Fruit fly (Drosophila melanogaster) whole organism, embryonic: ENCODE results near the gene CG13898.

Source experiments
- ATbp ChIP-seq: fragments of 200-800 bp; sonication (Bioruptor generic); optimal IDR thresholded peaks from 2 replicates; lab custom pipeline; 2017; ENCODE audit warnings: missing biosample characterization, mild to moderate bottlenecking, missing genetic modification characterization, missing genetic modification reagents
- Atf3 ChIP-seq: fragments of 200-800 bp; sonication (Bioruptor generic); optimal IDR thresholded peaks from 3 replicates; lab custom pipeline; 2016; ENCODE audit warnings: missing biosample characterization, missing genetic modification characterization
- Awh ChIP-seq: fragments of 200-800 bp; sonication (Bioruptor generic); IDR thresholded peaks from 2 replicates; pipeline ENCODE4, ENCODE4 v1.3.6; 2022; ENCODE audit warnings: missing biosample characterization, missing genetic modification characterization
- CG10209 ChIP-seq: fragments of 200-800 bp; sonication (Bioruptor generic); optimal IDR thresholded peaks from 3 replicates; lab custom pipeline; 2017; ENCODE audit warnings: missing biosample characterization, mild to moderate bottlenecking, missing genetic modification characterization, missing genetic modification reagents
- CG10274 ChIP-seq: fragments of 200-800 bp; sonication (Bioruptor generic); optimal IDR thresholded peaks from 3 replicates; lab custom pipeline; 2017; ENCODE audit warnings: missing biosample characterization, mild to moderate bottlenecking, missing genetic modification characterization
- CG11247 ChIP-seq: fragments of 200-800 bp; sonication (Bioruptor generic); IDR thresholded peaks from 2 replicates; pipeline ENCODE4 v1.3.6; 2022; ENCODE audit warnings: missing biosample characterization, missing genetic modification characterization
- CG11695 ChIP-seq: fragments of 200-800 bp; sonication (Bioruptor generic); IDR thresholded peaks from 3 replicates; pipeline ENCODE4 v1.3.6; 2022; ENCODE audit warnings: missing biosample characterization, missing genetic modification characterization
- CG12219 ChIP-seq: fragments of 200-800 bp; sonication (Bioruptor generic); optimal IDR thresholded peaks from 3 replicates; lab custom pipeline; 2018; ENCODE audit warnings: missing biosample characterization, mild to moderate bottlenecking, missing genetic modification characterization
- CG1603 ChIP-seq: fragments of 200-800 bp; sonication (Bioruptor generic); optimal IDR thresholded peaks from 2 replicates; lab custom pipeline; 2019; ENCODE audit warnings: missing biosample characterization, mild to moderate bottlenecking, missing genetic modification characterization, moderate library complexity
- CG17361 ChIP-seq: fragments of 200-800 bp; sonication (Bioruptor generic); IDR thresholded peaks from 3 replicates; pipeline ENCODE4 v1.3.6; 2022; ENCODE audit warnings: missing biosample characterization, missing genetic modification characterization
- CG18011 ChIP-seq: fragments of 200-800 bp; sonication (Bioruptor generic); optimal IDR thresholded peaks from 2 replicates; lab custom pipeline; 2017; ENCODE audit warnings: missing biosample characterization, missing genetic modification characterization, mild to moderate bottlenecking, moderate library complexity, missing genotype
- CG2116 ChIP-seq: fragments of 200-800 bp; sonication (Bioruptor generic); optimal IDR thresholded peaks from 3 replicates; lab custom pipeline; 2018; ENCODE audit warnings: missing biosample characterization, mild to moderate bottlenecking, missing genetic modification characterization
- CG31388 ChIP-seq: fragments of 200-800 bp; sonication (Bioruptor generic); optimal IDR thresholded peaks from 2 replicates; lab custom pipeline; 2016; ENCODE audit warnings: missing biosample characterization, missing genetic modification characterization
- CG4617 ChIP-seq: fragments of 200-800 bp; sonication (Bioruptor generic); optimal IDR thresholded peaks from 3 replicates; lab custom pipeline; 2016; ENCODE audit warnings: missing biosample characterization, missing genetic modification characterization, borderline replicate concordance
- CG5180 ChIP-seq: fragments of 200-800 bp; sonication (Bioruptor generic); optimal IDR thresholded peaks from 3 replicates; lab custom pipeline; 2017; ENCODE audit warnings: missing biosample characterization, missing genetic modification characterization, mild to moderate bottlenecking, moderate library complexity, missing genetic modification reagents
- CG9932 ChIP-seq: fragments of 200-800 bp; sonication (Bioruptor generic); IDR thresholded peaks from 2 replicates; pipeline ENCODE4 v1.3.6; 2022; ENCODE audit warnings: missing biosample characterization, missing genetic modification characterization
- Drgx ChIP-seq: fragments of 200-800 bp; sonication (Bioruptor generic); IDR thresholded peaks from 2 replicates; pipeline ENCODE4 v1.3.6; 2022; ENCODE audit warnings: missing biosample characterization, missing genetic modification characterization
- Ets65A ChIP-seq: fragments of 200-800 bp; sonication (Bioruptor generic); peaks from one replicate; lab custom pipeline; 2016; ENCODE audit warnings: missing biosample characterization, missing genetic modification characterization
- Gug ChIP-seq: fragments of 200-800 bp; sonication (Bioruptor generic); IDR thresholded peaks from 4 replicates; pipeline ENCODE4 v1.3.6; 2022; ENCODE audit warnings: missing biosample characterization, missing genetic modification characterization
- HHEX ChIP-seq: fragments of 200-800 bp; sonication (Bioruptor generic); optimal IDR thresholded peaks from 3 replicates; lab custom pipeline; 2017; ENCODE audit warnings: missing biosample characterization, mild to moderate bottlenecking, missing genetic modification characterization, missing genetic modification reagents
- HLH3B ChIP-seq: fragments of 200-800 bp; sonication (Bioruptor generic); IDR thresholded peaks from 2 replicates; pipeline ENCODE4 v1.3.6; 2022; ENCODE audit warnings: missing biosample characterization, missing genetic modification characterization
- Hmx ChIP-seq: fragments of 200-800 bp; sonication (Bioruptor generic); optimal IDR thresholded peaks from 2 replicates; lab custom pipeline; 2016; ENCODE audit warnings: missing biosample characterization, missing genetic modification characterization
- Hr51 ChIP-seq, 2 experiments: fragments of 200-800 bp; sonication (Bioruptor generic); optimal IDR thresholded peaks; 2 replicates in 1 of 2; 3 replicates in 1 of 2; lab custom pipeline; 2016 to 2018; ENCODE audit warnings: missing biosample characterization in 2 of 2, missing genetic modification characterization in 2 of 2, mild to moderate bottlenecking in 1 of 2, moderate library complexity in 1 of 2
- Jarid2 ChIP-seq: fragments of 200-800 bp; sonication (Bioruptor generic); optimal IDR thresholded peaks from 3 replicates; lab custom pipeline; 2017; ENCODE audit warnings: mild to moderate bottlenecking, missing biosample characterization, missing genetic modification reagents, missing genetic modification characterization
- Nf-YC ChIP-seq: fragments of 200-800 bp; optimal IDR thresholded peaks from 3 replicates; lab custom pipeline; 2019; ENCODE audit warnings: missing biosample characterization, mild to moderate bottlenecking, missing genetic modification characterization, moderate library complexity
- Optix ChIP-seq: fragments of 200-800 bp; sonication (Bioruptor generic); IDR thresholded peaks from 3 replicates; pipeline ENCODE4 v1.3.6; 2022; ENCODE audit warnings: missing biosample characterization, missing genetic modification characterization
- Six4 ChIP-seq: fragments of 200-800 bp; sonication (Bioruptor generic); optimal IDR thresholded peaks from 2 replicates; lab custom pipeline; 2016; ENCODE audit warnings: missing biosample characterization, missing genetic modification characterization
- TFAM ChIP-seq: fragments of 200-800 bp; sonication (Bioruptor generic); optimal IDR thresholded peaks from 2 replicates; lab custom pipeline; 2017; ENCODE audit warnings: missing biosample characterization, missing genetic modification characterization, inconsistent platforms
- Taf1 ChIP-seq: fragments of 200-800 bp; sonication (Bioruptor generic); IDR thresholded peaks from 2 replicates; pipeline ENCODE4 v1.3.6; 2022; ENCODE audit warnings: missing biosample characterization, missing genetic modification characterization
- Tbp ChIP-seq: fragments of >200 bp; optimal IDR thresholded peaks from 2 replicates; lab custom pipeline; 2018; ENCODE audit warnings: missing biosample characterization, missing genetic modification characterization
- abd-A ChIP-seq: fragments of 200-800 bp; sonication (Bioruptor generic); optimal IDR thresholded peaks from 3 replicates; lab custom pipeline; 2019; ENCODE audit warnings: missing biosample characterization, mild to moderate bottlenecking, missing genetic modification characterization, moderate library complexity
- btn ChIP-seq: fragments of 200-800 bp; sonication (Bioruptor generic); optimal IDR thresholded peaks from 2 replicates; lab custom pipeline; 2016; ENCODE audit warnings: missing biosample characterization, missing genetic modification characterization
- dpn ChIP-seq, 2 experiments: fragments of 200-800 bp; sonication (Bioruptor generic); optimal IDR thresholded peaks; 3 replicates each; lab custom pipeline; 2016; ENCODE audit warnings: missing biosample characterization in 2 of 2, missing genetic modification characterization in 2 of 2
- fd3F ChIP-seq: fragments of 200-800 bp; sonication (Bioruptor generic); optimal IDR thresholded peaks from 2 replicates; lab custom pipeline; 2018; ENCODE audit warnings: missing biosample characterization, mild to moderate bottlenecking, missing genetic modification characterization, moderate library complexity
- fd64A ChIP-seq: fragments of 200-800 bp; sonication (Bioruptor generic); optimal IDR thresholded peaks from 3 replicates; lab custom pipeline; 2018; ENCODE audit warnings: missing biosample characterization, mild to moderate bottlenecking, missing genetic modification characterization
- gcm2 ChIP-seq: fragments of 200-800 bp; sonication (Bioruptor generic); optimal IDR thresholded peaks from 2 replicates; lab custom pipeline; 2016; ENCODE audit warnings: missing biosample characterization, missing genetic modification characterization
- gro ChIP-seq: fragments of 200-800 bp; sonication (Bioruptor generic); optimal IDR thresholded peaks from 2 replicates; lab custom pipeline; 2016; ENCODE audit warnings: missing biosample characterization, missing genetic modification characterization
- ind ChIP-seq: fragments of 200-800 bp; sonication (Bioruptor generic); optimal IDR thresholded peaks from 3 replicates; lab custom pipeline; 2016; ENCODE audit warnings: missing biosample characterization, missing genetic modification characterization
- kni ChIP-seq: fragments of 200-800 bp; sonication (Bioruptor generic); optimal IDR thresholded peaks from 3 replicates; lab custom pipeline; 2017; ENCODE audit warnings: mild to moderate bottlenecking, missing biosample characterization, missing genetic modification reagents, missing genetic modification characterization
- nerfin-1 ChIP-seq: fragments of 200-800 bp; sonication (Bioruptor generic); optimal IDR thresholded peaks from 3 replicates; lab custom pipeline; 2019; ENCODE audit warnings: missing biosample characterization, mild to moderate bottlenecking, missing genetic modification characterization, moderate library complexity
- nmo ChIP-seq: fragments of 200-800 bp; sonication (Bioruptor generic); optimal IDR thresholded peaks from 2 replicates; lab custom pipeline; 2018; ENCODE audit warnings: missing biosample characterization, mild to moderate bottlenecking, missing genetic modification characterization, moderate library complexity
- psq ChIP-seq: fragments of 200-800 bp; sonication (Bioruptor generic); optimal IDR thresholded peaks from 2 replicates; lab custom pipeline; 2017; ENCODE audit warnings: missing biosample characterization, missing genetic modification characterization
- sc ChIP-seq, 3 experiments: fragments of >200 bp in 2 of 3; fragments of 200-800 bp in 1 of 3; sonication (Bioruptor generic) in 1 of 3; optimal IDR thresholded peaks; 2 replicates in 2 of 3; 3 replicates in 1 of 3; lab custom pipeline; 2017; ENCODE audit warnings: mild to moderate bottlenecking in 1 of 3, missing biosample characterization in 1 of 3, missing genetic modification characterization in 1 of 3, missing genetic modification reagents in 1 of 3
- so ChIP-seq: fragments of 200-800 bp; sonication (Bioruptor generic); IDR thresholded peaks from 3 replicates; pipeline ENCODE4 v1.3.6; 2022; ENCODE audit warnings: missing biosample characterization, missing genetic modification characterization
- sug ChIP-seq: fragments of 200-800 bp; optimal IDR thresholded peaks from 2 replicates; lab custom pipeline; 2019; ENCODE audit warnings: missing biosample characterization, mild to moderate bottlenecking, missing genetic modification characterization, moderate library complexity
- tap ChIP-seq: fragments of 200-800 bp; optimal IDR thresholded peaks from 3 replicates; lab custom pipeline; 2019; ENCODE audit warnings: missing biosample characterization, mild to moderate bottlenecking, missing genetic modification characterization, moderate library complexity
- trh ChIP-seq: fragments of 200-800 bp; sonication (Bioruptor generic); optimal IDR thresholded peaks from 2 replicates; lab custom pipeline; 2016; ENCODE audit warnings: missing biosample characterization, missing genetic modification characterization
- unpg ChIP-seq: fragments of 200-800 bp; sonication (Bioruptor generic); optimal IDR thresholded peaks from 3 replicates; lab custom pipeline; 2018; ENCODE audit warnings: missing biosample characterization, mild to moderate bottlenecking, missing genetic modification characterization, moderate library complexity
- usp ChIP-seq: fragments of >200 bp; optimal IDR thresholded peaks from 2 replicates; lab custom pipeline; 2017; ENCODE audit warnings: missing biosample characterization, missing genetic modification characterization
- wor ChIP-seq: fragments of 200-800 bp; sonication (Bioruptor generic); IDR thresholded peaks from 2 replicates; pipeline ENCODE4 v1.3.6; 2022; ENCODE audit warnings: missing biosample characterization, missing genetic modification characterization
- z ChIP-seq: fragments of 200-800 bp; sonication (Bioruptor generic); IDR thresholded peaks from 3 replicates; pipeline ENCODE4 v1.3.6; 2022; ENCODE audit warnings: missing biosample characterization, missing genetic modification characterization

CG13898 gene

dm6 chr3L:771361-771760 is 32.5 kb downstream of the CG13898 start (continued):
- TF ChIP-seq ind (GFP tag; lab: Kevin White, UChicago) (peak; percentile 62), Optix (GFP tag; lab: Robert Waterston, UW) (peak; percentile 81), Tbp (GFP tag; lab: Kevin White, UChicago) (no peak), psq (GFP tag; lab: Kevin White, UChicago) (no peak), sug (tag; lab: Kevin White, UChicago) (no peak), CG31388 (GFP tag; lab: Kevin White, UChicago) (no peak), usp (no peak), btn (GFP tag; lab: Kevin White, UChicago) (peak; percentile 58), Drgx (peak; percentile 81), abd-A (no peak), Nf-YC (tag; lab: Kevin White, UChicago) (no peak), CG1603 (tag; lab: Kevin White, UChicago) (peak; percentile 92), ATbp (peak; percentile 78), so (GFP tag; lab: Robert Waterston, UW) (peak; percentile 77; the same call in 2 of the 3 replicates), CG11247 (GFP tag; lab: Robert Waterston, UW) (peak; percentile 48; the same call in 1 of the 2 replicates), CG9932 (GFP tag; lab: Robert Waterston, UW) (no peak), tap (tag; lab: Kevin White, UChicago) (peak; percentile 67), sc (optimal IDR thresholded peaks at IDR 0.05; lab: Kevin White, UChicago) (no peak), sc (GFP tag; optimal IDR thresholded peaks at IDR 0.05; lab: Kevin White, UChicago) (peak; percentile 32), CG2116 (no peak), CG17361 (peak; percentile 75), z (GFP tag; lab: Robert Waterston, UW) (no peak), CG18011 (GFP tag; lab: Kevin White, UChicago) (peak; percentile 9), Taf1 (GFP tag; lab: Robert Waterston, UW) (no peak), Ets65A (GFP tag; lab: Kevin White, UChicago) (peak; percentile 71), CG12219 (peak; percentile 80), Jarid2 (GFP tag; lab: Kevin White, UChicago) (peak; percentile 2), Hmx (no peak), CG10209 (GFP tag; lab: Kevin White, UChicago) (peak; percentile 67), Gug (peak; percentile 73), Hr51 (GFP tag; optimal IDR thresholded peaks at IDR 0.05; lab: Kevin White, UChicago) (peak in 1 of 2 experiments; percentile 83), dpn (GFP tag; optimal IDR thresholded peaks at IDR 0.05; lab: Kevin White, UChicago) (peak; percentile 55 to 73), CG10274 (GFP tag; lab: Kevin White, UChicago) (no peak), unpg (peak; percentile 76), gro (GFP tag; lab: Kevin White, UChicago) (no peak), wor (peak; percentile 69), kni (GFP tag; lab: Kevin White, UChicago) (no peak), gcm2 (GFP tag; lab: Kevin White, UChicago) (no peak), fd3F (peak; percentile 19), Atf3 (GFP tag; lab: Kevin White, UChicago) (peak; percentile 30), HLH3B (GFP tag; lab: Robert Waterston, UW) (peak; percentile 73), CG5180 (GFP tag; lab: Kevin White, UChicago) (peak; percentile 36), TFAM (GFP tag; lab: Kevin White, UChicago) (no peak), CG4617 (GFP tag; lab: Kevin White, UChicago) (peak; percentile 16), nerfin-1 (peak; percentile 47), trh (no peak), Six4 (GFP tag; lab: Kevin White, UChicago) (peak; percentile 63), nmo (peak; percentile 70), fd64A (GFP tag; lab: Kevin White, UChicago) (peak; percentile 3), CG11695 (GFP tag; lab: Robert Waterston, UW) (0 out of 3 replicates have a peak, but pooled peaks have one; percentile 49), HHEX (GFP tag; lab: Kevin White, UChicago) (peak; percentile 66), Awh (peak; percentile 74; the same call in 1 of the 2 replicates)
